Worm (Caenorhabditis elegans) whole organism, L3 larva: ENCODE measurements around the gene clec-215.

Source experiments
- ceh-9 ChIP-seq: sonication (generic microtip); optimal IDR thresholded peaks from 2 replicates; lab custom pipeline; 2018; ENCODE audit warnings: missing biosample characterization, missing genetic modification characterization
- nhr-25 ChIP-seq: sonication (generic microtip); optimal IDR thresholded peaks from 2 replicates; lab custom pipeline; 2017; ENCODE audit warnings: missing biosample characterization, missing genetic modification characterization

DNA sequence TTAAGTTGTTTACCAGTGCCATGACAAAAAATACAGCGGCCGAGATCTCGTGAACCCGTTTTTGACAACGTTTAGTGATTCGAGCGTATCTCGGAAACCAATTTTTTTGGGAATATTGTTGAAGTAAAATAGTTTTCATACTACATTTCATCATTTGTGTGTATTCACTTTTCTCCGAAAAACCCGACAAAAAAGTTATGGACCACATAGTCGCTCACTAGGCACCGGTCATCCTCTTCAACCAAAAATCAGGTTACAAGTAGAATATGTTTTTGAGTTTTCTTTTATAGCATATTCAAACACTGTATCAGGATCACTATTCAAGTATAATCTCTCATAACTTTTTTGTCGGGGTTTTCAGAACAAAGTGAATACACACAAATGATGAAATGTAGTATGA lies 29.6 kb downstream of the clec-215 start:
- no peak for TF ChIP-seq nhr-25 (tag; lab: Kevin White, UChicago)
- no peak for TF ChIP-seq ceh-9 (tag; lab: Kevin White, UChicago)
